Worm (Caenorhabditis elegans) whole organism, late embryonic: ENCODE data around the gene srlf-7.

ENCODE experiments used
- C08G9.2 ChIP-seq: sonication (generic microtip); optimal IDR thresholded peaks from 2 replicates; lab custom pipeline; 2016; ENCODE audit warnings: mild to moderate bottlenecking, missing genetic modification characterization, moderate library complexity, missing compliant biosample characterization
- F13H6.1 ChIP-seq: sonication (generic microtip); optimal IDR thresholded peaks from 2 replicates; lab custom pipeline; 2016; ENCODE audit warnings: missing genetic modification characterization, missing compliant biosample characterization
- K02D7.2 ChIP-seq: sonication (generic microtip); optimal IDR thresholded peaks from 2 replicates; lab custom pipeline; 2017; ENCODE audit warnings: mild to moderate bottlenecking, missing genetic modification characterization, missing compliant biosample characterization
- K09A11.1 ChIP-seq: sonication (generic microtip); optimal IDR thresholded peaks from 2 replicates; lab custom pipeline; 2017; ENCODE audit warnings: antibody characterized with exemption, mild to moderate bottlenecking, missing genetic modification characterization, missing compliant biosample characterization; ENCODE audit not compliant: insufficient read depth
- T23F11.4 ChIP-seq: fragments of 200-800 bp; sonication (Bioruptor generic); optimal IDR thresholded peaks from 2 replicates; lab custom pipeline; 2018; ENCODE audit warnings: mild to moderate bottlenecking, missing genetic modification characterization, missing compliant biosample characterization
- ama-1 ChIP-seq: fragments of 150-350 bp; optimal IDR thresholded peaks from 2 replicates; lab custom pipeline; 2014
- ceh-14 ChIP-seq: sonication (generic microtip); optimal IDR thresholded peaks from 2 replicates; lab custom pipeline; 2016; ENCODE audit warnings: missing genotype, missing genetic modification characterization, missing compliant biosample characterization
- ceh-18 ChIP-seq: sonication (generic microtip); optimal IDR thresholded peaks from 2 replicates; lab custom pipeline; 2016; ENCODE audit warnings: missing genetic modification characterization, missing compliant biosample characterization
- ceh-19 ChIP-seq: fragments of 200-800 bp; sonication (Bioruptor generic); optimal IDR thresholded peaks from 2 replicates; lab custom pipeline; 2018; ENCODE audit warnings: mild to moderate bottlenecking, missing genetic modification characterization, missing compliant biosample characterization
- ceh-2 ChIP-seq: sonication (generic microtip); optimal IDR thresholded peaks from 2 replicates; lab custom pipeline; 2016; ENCODE audit warnings: missing genotype, missing genetic modification characterization, missing compliant biosample characterization
- ceh-22 ChIP-seq: sonication (generic microtip); optimal IDR thresholded peaks from 2 replicates; lab custom pipeline; 2017; ENCODE audit warnings: missing biosample characterization, missing genetic modification characterization
- ceh-30 ChIP-seq: fragments of 150-350 bp; optimal IDR thresholded peaks from 2 replicates; lab custom pipeline; 2014; ENCODE audit warnings: missing biosample characterization, missing genetic modification characterization
- ceh-31 ChIP-seq: sonication (generic microtip); optimal IDR thresholded peaks from 2 replicates; lab custom pipeline; 2016; ENCODE audit warnings: missing genetic modification characterization, missing compliant biosample characterization
- ceh-34 ChIP-seq: sonication (generic microtip); optimal IDR thresholded peaks from 2 replicates; lab custom pipeline; 2016; ENCODE audit warnings: mild to moderate bottlenecking, missing genetic modification characterization, missing compliant biosample characterization
- ceh-45 ChIP-seq: fragments of 200-800 bp; sonication (Bioruptor generic); IDR thresholded peaks from 2 replicates; pipeline ENCODE4 v1.3.6; 2022; ENCODE audit warnings: missing genetic modification reagents, missing genetic modification characterization, missing compliant biosample characterization
- ceh-6 ChIP-seq: fragments of 200-800 bp; sonication (Bioruptor generic); optimal IDR thresholded peaks from 2 replicates; lab custom pipeline; 2018; ENCODE audit warnings: mild to moderate bottlenecking, missing genetic modification characterization, missing compliant biosample characterization
- ceh-9 ChIP-seq: sonication (generic microtip); optimal IDR thresholded peaks from 2 replicates; lab custom pipeline; 2016; ENCODE audit warnings: mild to moderate bottlenecking, missing genetic modification characterization, inconsistent platforms, missing compliant biosample characterization
- che-1 ChIP-seq: sonication (generic microtip); optimal IDR thresholded peaks from 2 replicates; lab custom pipeline; 2016; ENCODE audit warnings: mild to moderate bottlenecking, missing genetic modification characterization, missing compliant biosample characterization
- dve-1 ChIP-seq: sonication (generic microtip); optimal IDR thresholded peaks from 2 replicates; lab custom pipeline; 2017; ENCODE audit warnings: antibody characterized with exemption, mild to moderate bottlenecking, missing genetic modification characterization, missing compliant biosample characterization
- elt-2 ChIP-seq: sonication (generic microtip); optimal IDR thresholded peaks from 2 replicates; lab custom pipeline; 2016; ENCODE audit warnings: missing genetic modification reagents, missing genetic modification characterization, missing compliant biosample characterization
- elt-4 ChIP-seq: sonication (generic microtip); optimal IDR thresholded peaks from 2 replicates; lab custom pipeline; 2016; ENCODE audit warnings: missing genetic modification characterization, missing compliant biosample characterization
- ets-4 ChIP-seq: sonication (generic microtip); optimal IDR thresholded peaks from 2 replicates; lab custom pipeline; 2016; ENCODE audit warnings: missing genetic modification characterization, missing compliant biosample characterization
- eyg-1 ChIP-seq: sonication (generic microtip); optimal IDR thresholded peaks from 2 replicates; lab custom pipeline; 2016; ENCODE audit warnings: missing genotype, missing genetic modification characterization, missing compliant biosample characterization
- fax-1 ChIP-seq: sonication (generic microtip); optimal IDR thresholded peaks from 2 replicates; lab custom pipeline; 2016; ENCODE audit warnings: missing genotype, missing genetic modification characterization, missing compliant biosample characterization
- fkh-10 ChIP-seq: fragments of 150-350 bp; optimal IDR thresholded peaks from 2 replicates; lab custom pipeline; 2014; ENCODE audit warnings: missing biosample characterization, missing genetic modification reagents, missing genetic modification characterization
- fkh-6 ChIP-seq: sonication (generic microtip); optimal IDR thresholded peaks from 2 replicates; lab custom pipeline; 2016; ENCODE audit warnings: missing genetic modification characterization, missing compliant biosample characterization
- hlh-6 ChIP-seq: sonication (generic microtip); optimal IDR thresholded peaks from 2 replicates; lab custom pipeline; 2016; ENCODE audit warnings: missing genotype, missing genetic modification characterization, missing compliant biosample characterization
- hlh-8 ChIP-seq: sonication (generic microtip); optimal IDR thresholded peaks from 2 replicates; lab custom pipeline; 2016; ENCODE audit warnings: missing genotype, missing genetic modification characterization, missing compliant biosample characterization
- lim-6 ChIP-seq: sonication (generic microtip); optimal IDR thresholded peaks from 2 replicates; lab custom pipeline; 2016; ENCODE audit warnings: missing genetic modification characterization, missing compliant biosample characterization
- lin-11 ChIP-seq: fragments of 200-800 bp; sonication (Bioruptor generic); optimal IDR thresholded peaks from 2 replicates; lab custom pipeline; 2018; ENCODE audit warnings: mild to moderate bottlenecking, missing genetic modification characterization, missing compliant biosample characterization
- mec-3 ChIP-seq: sonication (generic microtip); optimal IDR thresholded peaks from 2 replicates; lab custom pipeline; 2016; ENCODE audit warnings: borderline replicate concordance, missing genetic modification characterization, missing compliant biosample characterization
- nfya-1 ChIP-seq: sonication (generic microtip); optimal IDR thresholded peaks from 2 replicates; lab custom pipeline; 2017; ENCODE audit warnings: missing genetic modification characterization, mild to moderate bottlenecking, missing compliant biosample characterization, antibody characterized with exemption, moderate library complexity
- nhr-11 ChIP-seq: fragments of 150-350 bp; optimal IDR thresholded peaks from 2 replicates; lab custom pipeline; 2014; ENCODE audit warnings: missing biosample characterization, missing genetic modification characterization
- nhr-232 ChIP-seq: sonication (generic microtip); optimal IDR thresholded peaks from 2 replicates; lab custom pipeline; 2016; ENCODE audit warnings: missing genetic modification characterization, missing compliant biosample characterization
- odd-2 ChIP-seq: sonication (generic microtip); optimal IDR thresholded peaks from 2 replicates; lab custom pipeline; 2017; ENCODE audit warnings: antibody characterized with exemption, mild to moderate bottlenecking, missing genetic modification characterization, missing compliant biosample characterization
- pag-3 ChIP-seq: sonication (generic microtip); optimal IDR thresholded peaks from 2 replicates; lab custom pipeline; 2016; ENCODE audit warnings: missing compliant biosample characterization, missing genetic modification characterization, borderline replicate concordance
- pat-9 ChIP-seq: fragments of 200-800 bp; sonication (Bioruptor generic); optimal IDR thresholded peaks from 2 replicates; lab custom pipeline; 2018; ENCODE audit warnings: mild to moderate bottlenecking, missing genetic modification characterization, moderate library complexity, missing compliant biosample characterization
- pha-2 ChIP-seq: sonication (generic microtip); optimal IDR thresholded peaks from 2 replicates; lab custom pipeline; 2017; ENCODE audit warnings: mild to moderate bottlenecking, missing genetic modification characterization, missing compliant biosample characterization
- pha-4 ChIP-seq: fragments of 150-350 bp; optimal IDR thresholded peaks from 2 replicates; lab custom pipeline; 2018; ENCODE audit warnings: missing biosample characterization, missing genetic modification reagents, missing genetic modification characterization
- pqm-1 ChIP-seq: sonication (generic microtip); optimal IDR thresholded peaks from 2 replicates; lab custom pipeline; 2016; ENCODE audit warnings: missing genetic modification characterization, missing compliant biosample characterization
- pros-1 ChIP-seq: fragments of 150-350 bp; optimal IDR thresholded peaks from 2 replicates; lab custom pipeline; 2014; ENCODE audit warnings: missing biosample characterization, missing genetic modification reagents, missing genetic modification characterization
- ref-2 ChIP-seq: sonication (generic microtip); optimal IDR thresholded peaks from 2 replicates; lab custom pipeline; 2016; ENCODE audit warnings: missing genetic modification characterization, missing compliant biosample characterization
- sdc-2 ChIP-seq: sonication (generic microtip); optimal IDR thresholded peaks from 2 replicates; lab custom pipeline; 2016; ENCODE audit warnings: missing genotype, missing genetic modification characterization, missing compliant biosample characterization
- sox-2 ChIP-seq: fragments of 200-800 bp; sonication (Bioruptor generic); IDR thresholded peaks from 2 replicates; pipeline ENCODE4 v1.3.6; 2022; ENCODE audit warnings: missing genetic modification reagents, missing genetic modification characterization, missing compliant biosample characterization
- syd-9 ChIP-seq: sonication (generic microtip); optimal IDR thresholded peaks from 2 replicates; lab custom pipeline; 2016; ENCODE audit warnings: mild to moderate bottlenecking, missing genetic modification characterization, moderate library complexity, missing compliant biosample characterization
- tbx-2 ChIP-seq: sonication (generic microtip); optimal IDR thresholded peaks from 2 replicates; lab custom pipeline; 2016; ENCODE audit warnings: missing genetic modification characterization, missing compliant biosample characterization
- tbx-7 ChIP-seq: sonication (generic microtip); optimal IDR thresholded peaks from 2 replicates; lab custom pipeline; 2016; ENCODE audit warnings: missing genotype, missing genetic modification characterization, missing compliant biosample characterization
- unc-3 ChIP-seq, 2 experiments: fragments of 200-800 bp in 1 of 2; sonication (Bioruptor generic) in 1 of 2; sonication (generic microtip) in 1 of 2; conservative IDR thresholded peaks in 1 of 2; optimal IDR thresholded peaks in 1 of 2; 2 replicates each; pipeline versions ENCODE4 v1.3.6 to Lab custom; 2016 to 2022; ENCODE audit warnings: missing compliant biosample characterization in 2 of 2, missing genetic modification characterization in 2 of 2, missing genetic modification reagents in 1 of 2
- unc-42 ChIP-seq: sonication (generic microtip); optimal IDR thresholded peaks from 2 replicates; lab custom pipeline; 2016; ENCODE audit warnings: missing genotype, missing genetic modification characterization, missing compliant biosample characterization
- unc-55 ChIP-seq: sonication (generic microtip); optimal IDR thresholded peaks from 2 replicates; lab custom pipeline; 2017; ENCODE audit warnings: missing biosample characterization, missing genetic modification reagents, missing genetic modification characterization
- unc-86 ChIP-seq: sonication (generic microtip); optimal IDR thresholded peaks from 2 replicates; lab custom pipeline; 2016; ENCODE audit warnings: missing genetic modification characterization, missing compliant biosample characterization
- zip-5 ChIP-seq: sonication (generic microtip); optimal IDR thresholded peaks from 2 replicates; lab custom pipeline; 2016; ENCODE audit warnings: missing genetic modification characterization, missing compliant biosample characterization
- ztf-16 ChIP-seq: sonication (generic microtip); optimal IDR thresholded peaks from 2 replicates; lab custom pipeline; 2017; ENCODE audit warnings: missing genetic modification characterization, missing compliant biosample characterization

The srlf-7 gene

DNA sequence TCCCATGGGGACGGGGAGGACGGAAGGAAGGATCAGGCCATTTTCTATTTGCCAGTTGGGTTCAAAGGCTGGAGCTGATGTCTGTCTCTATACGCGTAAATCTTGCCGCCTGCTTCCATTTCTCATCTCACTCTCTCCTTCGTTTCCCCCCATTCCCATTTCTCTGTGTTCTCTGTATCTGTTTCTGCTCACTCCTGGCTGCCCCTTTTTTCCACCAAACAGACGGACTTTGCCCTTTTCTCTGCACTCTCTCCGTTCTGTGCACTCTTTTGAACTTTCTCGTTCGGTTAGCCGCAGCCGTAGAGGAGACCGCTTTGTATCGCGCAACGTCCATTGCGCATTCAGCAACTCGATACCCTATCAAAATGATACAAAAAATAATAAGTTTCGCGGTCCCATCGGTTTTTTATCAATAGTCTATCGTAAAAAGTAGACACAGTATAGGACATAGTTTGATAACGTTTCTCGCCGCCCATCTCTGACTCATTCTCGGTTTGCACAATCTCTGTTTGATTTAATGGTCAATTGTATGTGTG, 46.4 kb downstream of the srlf-7 start:
- no peak for TF ChIP-seq K02D7.2 (tag; lab: Kevin White, UChicago)
- peak; percentile 51 for TF ChIP-seq unc-42 (tag; lab: Kevin White, UChicago)
- no peak for TF ChIP-seq unc-86
- peak; percentile 50 for TF ChIP-seq ceh-14 (tag; lab: Kevin White, UChicago)
- peak; percentile 43 for TF ChIP-seq ceh-19
- TF ChIP-seq fkh-6 (tag; lab: Kevin White, UChicago), result peak; percentile 50
- TF ChIP-seq K09A11.1 (tag; lab: Kevin White, UChicago), result no peak
- TF ChIP-seq tbx-7, result peak; percentile 6
- no peak for TF ChIP-seq elt-4 (tag; lab: Kevin White, UChicago)
- TF ChIP-seq che-1, result no peak
- TF ChIP-seq ets-4, result peak; percentile 12
- peak; percentile 39 for TF ChIP-seq syd-9 (tag; lab: Kevin White, UChicago)
- TF ChIP-seq ceh-2 (tag; lab: Kevin White, UChicago), result peak; percentile 9
- TF ChIP-seq dve-1 (tag; lab: Kevin White, UChicago), result no peak
- TF ChIP-seq ceh-45, result no peak
- TF ChIP-seq lim-6 (tag; lab: Kevin White, UChicago), result no peak
- peak; percentile 83 for TF ChIP-seq ceh-34 (tag; lab: Kevin White, UChicago)
- no peak for TF ChIP-seq pqm-1 (tag; lab: Kevin White, UChicago)
- TF ChIP-seq ztf-16 (tag; lab: Kevin White, UChicago), result peak; percentile 6
- TF ChIP-seq zip-5 (tag; lab: Kevin White, UChicago), result no peak
- TF ChIP-seq pros-1 (tag; lab: Kevin White, UChicago), result no peak
- TF ChIP-seq F13H6.1 (tag; lab: Kevin White, UChicago), result peak; percentile 52
- TF ChIP-seq elt-2, result peak; percentile 96
- TF ChIP-seq unc-55 (GFP tag; lab: Kevin White, UChicago), result peak; percentile 52
- TF ChIP-seq mec-3 (tag; lab: Kevin White, UChicago), result no peak
- no peak for TF ChIP-seq nhr-11 (tag; lab: Kevin White, UChicago)
- no peak for TF ChIP-seq hlh-8 (tag; lab: Kevin White, UChicago)
- TF ChIP-seq nfya-1 (tag; lab: Kevin White, UChicago), result peak; percentile 80
- no peak for TF ChIP-seq fkh-10 (GFP tag; lab: Kevin White, UChicago)
- no peak for TF ChIP-seq pha-4 (tag; lab: Kevin White, UChicago)
- TF ChIP-seq ref-2 (tag; lab: Kevin White, UChicago), result peak; percentile 45
- TF ChIP-seq ceh-22 (tag; lab: Kevin White, UChicago), result no peak
- TF ChIP-seq ama-1 (lab: Kevin White, UChicago), result no peak
- TF ChIP-seq T23F11.4 (GFP tag; lab: Kevin White, UChicago), result no peak
- no peak for TF ChIP-seq pha-2 (tag; lab: Kevin White, UChicago)
- no peak for TF ChIP-seq odd-2 (tag; lab: Kevin White, UChicago)
- no peak for TF ChIP-seq pag-3
- TF ChIP-seq ceh-9 (tag; lab: Kevin White, UChicago), result no peak
- no peak for TF ChIP-seq fax-1 (tag; lab: Kevin White, UChicago)
- peak; percentile 28 for TF ChIP-seq ceh-30 (tag; lab: Kevin White, UChicago)
- TF ChIP-seq nhr-232 (tag; lab: Kevin White, UChicago), result no peak
- TF ChIP-seq hlh-6 (tag; lab: Kevin White, UChicago), result peak; percentile 27
- TF ChIP-seq tbx-2 (tag; lab: Kevin White, UChicago), result peak; percentile 70
- TF ChIP-seq sox-2 (GFP tag; lab: Robert Waterston, UW), result no peak
- TF ChIP-seq sdc-2, result peak; percentile 47
- peak; percentile 80 for TF ChIP-seq ceh-31 (tag; lab: Kevin White, UChicago)
- TF ChIP-seq ceh-6 (GFP tag; lab: Kevin White, UChicago), result no peak
- TF ChIP-seq lin-11, result no peak
- peak; percentile 75 for TF ChIP-seq ceh-18 (tag; lab: Kevin White, UChicago)
- peak; percentile 45 for TF ChIP-seq C08G9.2 (tag; lab: Kevin White, UChicago)
- TF ChIP-seq pat-9 (tag; lab: Kevin White, UChicago), result no peak
- peak; percentile 24 for TF ChIP-seq eyg-1 (tag; lab: Kevin White, UChicago)
- no peak for TF ChIP-seq unc-3 (GFP tag; conservative IDR thresholded peaks at IDR 0.05; lab: Robert Waterston, UW)
- TF ChIP-seq unc-3 (tag; optimal IDR thresholded peaks at IDR 0.05; lab: Kevin White, UChicago), result no peak
